Worm (Caenorhabditis elegans): ENCODE data around the gene lgc-37.

ce11 chrIII:12833079-12833478 is 48.1 kb downstream of the lgc-37 start:
- TF ChIP-seq nhr-237 (tag; optimal IDR thresholded peaks at IDR 0.05) (no peak), ama-1 (optimal IDR thresholded peaks at IDR 0.05) (no peak), unc-130 (GFP tag; optimal IDR thresholded peaks at IDR 0.05) (no peak), nhr-11 (tag; optimal IDR thresholded peaks at IDR 0.05) (no peak)

All from whole organism, L4 larva.